Worm (Caenorhabditis elegans): ENCODE measurements around the gene ZK1248.11.
A peak's percentile ranks its signal among the peaks of the same experiment; 100 is the strongest.

The ZK1248.11 gene

DNA sequence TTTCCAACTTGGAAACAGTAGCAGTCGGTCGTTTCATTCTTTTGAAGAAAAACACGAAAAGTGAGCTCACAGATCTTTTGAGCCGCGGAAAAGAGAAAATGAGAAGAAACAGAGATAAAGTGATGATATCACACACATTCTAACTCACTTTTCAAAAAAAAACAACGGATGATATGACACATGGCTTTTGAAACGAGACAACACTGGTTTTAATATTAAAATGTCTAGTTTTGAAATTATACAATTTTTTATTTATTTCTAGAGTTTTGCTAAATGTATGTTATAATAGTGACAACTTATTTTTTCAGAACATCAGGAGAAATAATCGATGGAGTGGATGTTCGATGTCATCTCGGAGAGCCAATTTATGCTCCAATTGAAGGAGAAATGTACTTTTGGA, 35.9 kb downstream of the ZK1248.11 start, which contains the start of gene K05F1.14:
K05F1.14 (minus strand) TSS at position 101 of the 400 bp plus-strand sequence.
- no peak for TF ChIP-seq ceh-14 (tag; optimal IDR thresholded peaks at IDR 0.05)

DNA sequence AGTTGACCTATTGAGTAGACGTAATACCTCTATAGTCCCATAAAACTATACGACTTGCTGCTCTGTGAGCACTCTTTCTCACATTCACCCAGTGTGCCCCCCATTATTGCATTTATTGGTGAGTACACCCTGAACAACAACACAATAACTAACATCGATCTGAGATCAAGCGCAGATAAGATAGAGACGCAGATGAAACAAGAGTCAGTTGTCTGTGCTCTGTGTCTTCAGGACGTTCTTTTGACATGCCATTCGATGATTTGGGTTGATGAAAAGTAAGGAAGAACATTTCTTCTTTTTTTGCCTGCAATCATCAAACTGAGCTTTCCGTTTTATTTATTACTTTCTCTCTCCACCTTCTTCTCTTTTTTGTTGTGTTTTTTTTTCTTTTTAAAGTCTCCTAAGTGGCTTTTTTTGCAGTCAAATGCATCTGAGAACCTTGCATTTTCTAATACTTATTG, 38.0 kb downstream of the ZK1248.11 start, which contains the start of gene lect-2:
lect-2 (plus strand) TSS at position 411 of the 461 bp plus-strand sequence.
- TF ChIP-seq unc-55 (GFP tag; optimal IDR thresholded peaks at IDR 0.05) (peak; percentile 35), unc-86 (tag; optimal IDR thresholded peaks at IDR 0.05) (no peak)

DNA sequence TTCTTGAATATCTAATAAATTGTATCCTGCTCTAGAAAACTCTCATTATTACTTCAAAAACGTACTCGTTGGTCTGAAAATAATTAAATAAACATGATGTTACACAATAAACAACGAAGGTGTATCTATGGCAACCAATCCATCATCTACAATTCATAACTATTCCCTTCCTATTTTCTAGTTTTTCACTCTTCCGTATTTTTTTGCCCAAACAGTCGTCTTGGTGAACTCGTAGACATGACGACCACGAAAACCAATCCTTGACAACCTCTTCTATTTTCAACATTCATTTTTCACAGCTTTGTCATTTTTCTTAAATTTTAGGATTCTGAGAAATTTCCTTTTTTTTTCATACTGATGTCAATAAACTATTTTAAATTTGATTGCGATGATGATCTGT, 39.6 kb downstream of the ZK1248.11 start, which contains the start of gene K05F1.13:
K05F1.13 (plus strand) TSS at position 301 of the 400 bp plus-strand sequence.
- TF ChIP-seq unc-86 (tag; optimal IDR thresholded peaks at IDR 0.05) (no peak), ahr-1 (tag; optimal IDR thresholded peaks at IDR 0.05) (no peak), elt-2 (tag; optimal IDR thresholded peaks at IDR 0.05) (no peak), npax-4 (tag; optimal IDR thresholded peaks at IDR 0.05) (no peak), sdc-2 (tag; optimal IDR thresholded peaks at IDR 0.05) (no peak), hlh-13 (GFP tag; optimal IDR thresholded peaks at IDR 0.05) (no peak), ref-2 (tag; optimal IDR thresholded peaks at IDR 0.05) (no peak), K02D7.2 (tag; optimal IDR thresholded peaks at IDR 0.05) (no peak), ceh-22 (tag; optimal IDR thresholded peaks at IDR 0.05) (no peak), ceh-6 (GFP tag; optimal IDR thresholded peaks at IDR 0.05) (no peak), ceh-34 (tag; optimal IDR thresholded peaks at IDR 0.05) (no peak), ceh-2 (tag; optimal IDR thresholded peaks at IDR 0.05) (no peak), hlh-8 (tag; optimal IDR thresholded peaks at IDR 0.05) (no peak), T23F11.4 (GFP tag; optimal IDR thresholded peaks at IDR 0.05) (no peak), ceh-18 (tag; optimal IDR thresholded peaks at IDR 0.05) (no peak), unc-3 (GFP tag; conservative IDR thresholded peaks at IDR 0.05) (no peak), unc-3 (tag; optimal IDR thresholded peaks at IDR 0.05) (no peak), lin-11 (tag; optimal IDR thresholded peaks at IDR 0.05) (no peak), C38D4.7 (GFP tag; optimal IDR thresholded peaks at IDR 0.05) (no peak)

DNA sequence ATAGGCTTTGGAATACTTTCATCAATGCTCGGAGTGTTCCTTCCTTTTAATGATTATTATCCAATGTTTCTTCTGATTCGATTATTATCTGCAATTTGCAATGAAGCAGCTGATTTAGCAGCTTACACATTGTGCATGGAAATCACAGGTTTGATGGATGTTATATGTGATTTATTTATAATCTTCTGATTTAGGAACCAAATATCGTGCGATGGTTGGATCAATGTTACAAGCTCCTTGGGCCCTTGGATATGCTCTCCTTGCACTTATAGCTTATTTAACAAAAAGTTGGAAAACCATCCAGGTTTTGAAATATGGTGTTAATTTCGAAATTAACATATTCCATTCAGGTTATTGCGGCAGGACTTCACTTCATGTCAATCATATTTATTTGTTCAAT, 42.9 kb downstream of the ZK1248.11 start:
- TF ChIP-seq sox-2 (GFP tag; IDR thresholded peaks at IDR 0.05) (no peak), syd-9 (tag; optimal IDR thresholded peaks at IDR 0.05) (no peak), ref-2 (tag; optimal IDR thresholded peaks at IDR 0.05) (no peak), elt-2 (tag; optimal IDR thresholded peaks at IDR 0.05) (no peak), ceh-19 (GFP tag; optimal IDR thresholded peaks at IDR 0.05) (no peak), hlh-8 (tag; optimal IDR thresholded peaks at IDR 0.05) (no peak), ceh-22 (tag; optimal IDR thresholded peaks at IDR 0.05) (no peak), tbx-7 (tag; optimal IDR thresholded peaks at IDR 0.05) (no peak), ttx-3 (tag; optimal IDR thresholded peaks at IDR 0.05) (no peak), nhr-232 (tag; optimal IDR thresholded peaks at IDR 0.05) (no peak), elt-4 (tag; optimal IDR thresholded peaks at IDR 0.05) (no peak), hlh-15 (tag; optimal IDR thresholded peaks at IDR 0.05) (no peak), hlh-13 (GFP tag; optimal IDR thresholded peaks at IDR 0.05) (no peak), rnt-1 (tag; optimal IDR thresholded peaks at IDR 0.05) (no peak)

DNA sequence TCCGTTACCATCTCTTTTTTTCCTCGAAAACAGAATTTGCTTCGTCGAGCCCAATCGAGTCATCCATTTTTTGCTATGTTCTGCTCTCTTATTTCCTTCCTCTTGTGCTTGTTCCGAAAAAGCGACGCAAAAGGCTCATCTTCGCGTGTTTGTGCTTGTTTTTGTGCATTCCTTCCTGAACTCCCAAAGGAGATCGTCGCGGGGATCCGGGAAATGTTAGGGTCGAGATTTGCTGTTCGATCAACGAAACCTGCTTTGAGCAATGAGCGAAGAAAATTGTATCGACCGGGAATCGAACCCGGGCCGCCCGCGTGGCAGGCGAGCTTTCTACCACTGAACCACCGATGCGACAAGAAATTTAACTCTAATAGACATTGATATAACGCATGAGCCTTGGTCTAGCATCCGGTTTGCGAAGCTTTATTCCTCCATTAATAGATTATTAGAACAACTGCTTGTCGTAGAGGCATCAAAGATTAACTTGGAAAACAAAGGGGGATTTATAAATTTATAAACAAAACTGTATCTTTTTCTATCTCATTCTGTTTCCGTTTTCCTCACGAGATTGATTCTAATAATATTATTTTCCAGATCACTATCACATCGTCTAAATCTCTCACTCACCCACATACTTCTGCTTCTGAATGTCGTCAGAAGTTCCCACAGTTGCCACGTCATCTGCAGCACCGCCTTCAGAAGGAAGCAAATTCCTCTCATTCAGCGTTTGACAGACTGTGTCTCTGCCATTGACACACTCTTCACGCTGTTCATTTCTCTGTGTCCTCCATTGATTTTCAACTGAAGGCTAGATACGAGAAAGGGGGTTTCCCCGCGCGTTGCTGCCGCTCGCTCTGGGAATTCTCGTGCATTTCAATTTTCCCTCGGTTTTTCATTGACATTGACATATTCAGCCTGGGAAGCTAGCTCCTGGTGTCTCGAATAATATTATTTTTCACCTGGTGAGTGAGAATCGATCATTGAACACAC, 46.2 kb downstream of the ZK1248.11 start, which contains the start of gene K05F1.6:
K05F1.6 (plus strand) TSS at position 586 of the 987 bp plus-strand sequence.
- peak; percentile 48 for TF ChIP-seq pha-2 (tag; optimal IDR thresholded peaks at IDR 0.05)
- peak; percentile 55 for TF ChIP-seq gmeb-2 (tag; optimal IDR thresholded peaks at IDR 0.05)
- peak; percentile 31 for TF ChIP-seq ceh-48 (tag; optimal IDR thresholded peaks at IDR 0.05)
- TF ChIP-seq odd-2 (tag; optimal IDR thresholded peaks at IDR 0.05) = peak; percentile 2
- TF ChIP-seq nhr-232 (tag; optimal IDR thresholded peaks at IDR 0.05) = peak; percentile 49
- peak; percentile 12 for TF ChIP-seq unc-55 (GFP tag; optimal IDR thresholded peaks at IDR 0.05)
- TF ChIP-seq C08G9.2 (tag; optimal IDR thresholded peaks at IDR 0.05) = peak; percentile 54
- TF ChIP-seq npax-4 (tag; optimal IDR thresholded peaks at IDR 0.05) = peak; percentile 27
- TF ChIP-seq hlh-13 (GFP tag; optimal IDR thresholded peaks at IDR 0.05) = peak; percentile 39
- peak; percentile 68 for TF ChIP-seq hlh-6 (tag; optimal IDR thresholded peaks at IDR 0.05)
- peak; percentile 77 for TF ChIP-seq K02D7.2 (tag; optimal IDR thresholded peaks at IDR 0.05)
- peak; percentile 41 for TF ChIP-seq ref-2 (tag; optimal IDR thresholded peaks at IDR 0.05)
- TF ChIP-seq Y22D7AL.16 (tag; optimal IDR thresholded peaks at IDR 0.05) = peak; percentile 53
- peak; percentile 67 for TF ChIP-seq sox-4 (tag; optimal IDR thresholded peaks at IDR 0.05)
- TF ChIP-seq dmd-4 (tag; optimal IDR thresholded peaks at IDR 0.05; ENCODE audit: borderline replicate concordance) = peak; percentile 55
- TF ChIP-seq pat-9 (tag; optimal IDR thresholded peaks at IDR 0.05) = peak; percentile 42
- TF ChIP-seq ceh-18 (tag; optimal IDR thresholded peaks at IDR 0.05) = peak; percentile 45
- no peak for TF ChIP-seq mec-3 (tag; optimal IDR thresholded peaks at IDR 0.05; ENCODE audit: borderline replicate concordance)
- peak; percentile 61 for TF ChIP-seq ceh-9 (tag; optimal IDR thresholded peaks at IDR 0.05)

All from whole organism, late embryonic.